Worm (Caenorhabditis elegans) whole organism, late embryonic: ENCODE results near the gene hrde-1.
A peak's percentile ranks its signal among the peaks of the same experiment; 100 is the strongest.

ENCODE experiments used
- C08G9.2 ChIP-seq: sonication (generic microtip); optimal IDR thresholded peaks from 2 replicates; lab custom pipeline; 2016; ENCODE audit warnings: mild to moderate bottlenecking, missing genetic modification characterization, moderate library complexity, missing compliant biosample characterization
- ama-1 ChIP-seq: fragments of 150-350 bp; optimal IDR thresholded peaks from 2 replicates; lab custom pipeline; 2014
- ceh-24 ChIP-seq: sonication (generic microtip); optimal IDR thresholded peaks from 2 replicates; lab custom pipeline; 2016; ENCODE audit warnings: mild to moderate bottlenecking, missing genetic modification characterization, missing compliant biosample characterization
- ceh-45 ChIP-seq: fragments of 200-800 bp; sonication (Bioruptor generic); IDR thresholded peaks from 2 replicates; pipeline ENCODE4 v1.3.6; 2022; ENCODE audit warnings: missing genetic modification reagents, missing genetic modification characterization, missing compliant biosample characterization
- ceh-6 ChIP-seq: fragments of 200-800 bp; sonication (Bioruptor generic); optimal IDR thresholded peaks from 2 replicates; lab custom pipeline; 2018; ENCODE audit warnings: mild to moderate bottlenecking, missing genetic modification characterization, missing compliant biosample characterization
- ceh-9 ChIP-seq: sonication (generic microtip); optimal IDR thresholded peaks from 2 replicates; lab custom pipeline; 2016; ENCODE audit warnings: mild to moderate bottlenecking, missing genetic modification characterization, inconsistent platforms, missing compliant biosample characterization
- fkh-6 ChIP-seq: sonication (generic microtip); optimal IDR thresholded peaks from 2 replicates; lab custom pipeline; 2016; ENCODE audit warnings: missing genetic modification characterization, missing compliant biosample characterization
- gmeb-2 ChIP-seq: sonication (generic microtip); optimal IDR thresholded peaks from 2 replicates; lab custom pipeline; 2016; ENCODE audit warnings: missing genetic modification characterization, inconsistent platforms, missing compliant biosample characterization
- hlh-6 ChIP-seq: sonication (generic microtip); optimal IDR thresholded peaks from 2 replicates; lab custom pipeline; 2016; ENCODE audit warnings: missing genotype, missing genetic modification characterization, missing compliant biosample characterization
- nhr-232 ChIP-seq: sonication (generic microtip); optimal IDR thresholded peaks from 2 replicates; lab custom pipeline; 2016; ENCODE audit warnings: missing genetic modification characterization, missing compliant biosample characterization
- pha-2 ChIP-seq: sonication (generic microtip); optimal IDR thresholded peaks from 2 replicates; lab custom pipeline; 2017; ENCODE audit warnings: mild to moderate bottlenecking, missing genetic modification characterization, missing compliant biosample characterization
- ref-2 ChIP-seq: sonication (generic microtip); optimal IDR thresholded peaks from 2 replicates; lab custom pipeline; 2016; ENCODE audit warnings: missing genetic modification characterization, missing compliant biosample characterization
- sdc-2 ChIP-seq: sonication (generic microtip); optimal IDR thresholded peaks from 2 replicates; lab custom pipeline; 2016; ENCODE audit warnings: missing genotype, missing genetic modification characterization, missing compliant biosample characterization
- tbx-7 ChIP-seq: sonication (generic microtip); optimal IDR thresholded peaks from 2 replicates; lab custom pipeline; 2016; ENCODE audit warnings: missing genotype, missing genetic modification characterization, missing compliant biosample characterization
- ttx-3 ChIP-seq: sonication (generic microtip); optimal IDR thresholded peaks from 2 replicates; lab custom pipeline; 2016; ENCODE audit warnings: missing genetic modification reagents, missing genetic modification characterization, missing compliant biosample characterization
- unc-3 ChIP-seq, 2 experiments: fragments of 200-800 bp in 1 of 2; sonication (Bioruptor generic) in 1 of 2; sonication (generic microtip) in 1 of 2; conservative IDR thresholded peaks in 1 of 2; optimal IDR thresholded peaks in 1 of 2; 2 replicates each; pipeline versions ENCODE4 v1.3.6 to Lab custom; 2016 to 2022; ENCODE audit warnings: missing compliant biosample characterization in 2 of 2, missing genetic modification characterization in 2 of 2, missing genetic modification reagents in 1 of 2
- unc-42 ChIP-seq: sonication (generic microtip); optimal IDR thresholded peaks from 2 replicates; lab custom pipeline; 2016; ENCODE audit warnings: missing genotype, missing genetic modification characterization, missing compliant biosample characterization

The hrde-1 gene

DNA sequence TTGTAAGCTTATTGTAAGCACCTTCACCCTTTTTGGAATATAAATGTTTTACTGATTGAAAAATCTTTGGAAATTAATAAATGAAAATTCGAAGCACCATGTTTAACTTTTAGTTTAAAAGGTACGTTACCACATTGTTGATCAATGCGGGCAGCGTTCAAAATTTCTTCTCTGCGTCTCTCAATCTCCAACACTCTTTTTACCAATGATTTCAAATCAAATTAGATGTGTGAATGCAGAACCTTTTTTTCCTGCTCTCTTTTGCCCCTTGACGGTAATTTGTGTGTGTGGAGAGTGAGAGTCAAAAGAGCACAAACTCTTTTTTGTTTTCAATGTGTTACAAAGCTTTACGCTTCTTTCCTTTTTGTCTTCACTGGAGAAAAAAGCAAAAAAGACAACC lies 52.1 kb downstream of the hrde-1 start:
- TF ChIP-seq tbx-7 (tag; lab: Kevin White, UChicago) (no peak), pha-2 (tag; lab: Kevin White, UChicago) (no peak), gmeb-2 (tag; lab: Kevin White, UChicago) (no peak), ceh-24 (tag; lab: Kevin White, UChicago) (no peak), unc-3 (GFP tag; conservative IDR thresholded peaks at IDR 0.05; lab: Robert Waterston, UW) (no peak), unc-3 (tag; optimal IDR thresholded peaks at IDR 0.05; lab: Kevin White, UChicago) (no peak), sdc-2 (tag; lab: Kevin White, UChicago) (no peak), ceh-45 (GFP tag; lab: Robert Waterston, UW) (no peak), ceh-6 (GFP tag; lab: Kevin White, UChicago) (no peak), hlh-6 (tag; lab: Kevin White, UChicago) (no peak), ceh-9 (no peak), fkh-6 (no peak), ttx-3 (no peak), C08G9.2 (no peak), nhr-232 (tag; lab: Kevin White, UChicago) (no peak), ama-1 (lab: Kevin White, UChicago) (no peak)

DNA sequence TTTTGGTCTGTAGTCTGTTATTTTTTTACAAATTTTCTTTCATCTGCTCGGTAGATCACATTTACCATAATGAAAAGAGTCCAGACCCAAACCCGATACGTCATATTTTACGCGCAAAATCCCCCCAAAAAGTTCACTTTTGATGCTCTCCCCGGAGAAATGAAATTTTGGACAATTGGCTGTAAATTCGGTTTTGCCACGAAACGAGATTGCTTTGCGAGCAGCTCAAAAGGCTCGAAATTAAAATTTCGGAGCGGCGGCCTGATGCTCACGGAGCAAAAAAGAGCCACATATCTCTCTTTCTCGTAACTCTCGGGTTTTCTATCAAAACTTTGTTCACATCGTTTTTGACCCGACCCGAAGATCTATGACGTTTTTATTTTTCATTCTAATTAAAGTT lies 52.7 kb downstream of the hrde-1 start:
- TF ChIP-seq ref-2 (no peak), unc-42 (peak; percentile 72)
